Worm (Caenorhabditis elegans) whole organism, mixed stage, embryonic: ENCODE measurements around the gene lact-3.
A peak's percentile ranks its signal among the peaks of the same experiment; 100 is the strongest.

Experiments
- ces-1 ChIP-seq: fragments of 150-350 bp; optimal IDR thresholded peaks from 2 replicates; lab custom pipeline; 2014; ENCODE audit warnings: missing biosample characterization, missing genetic modification reagents, missing genetic modification characterization
- cnd-1 ChIP-seq: fragments of 200-800 bp; sonication (Bioruptor generic); optimal IDR thresholded peaks from 2 replicates; lab custom pipeline; 2018; ENCODE audit warnings: mild to moderate bottlenecking, missing genetic modification characterization, missing compliant biosample characterization
- elt-1 ChIP-seq: sonication (generic microtip); optimal IDR thresholded peaks from 2 replicates; lab custom pipeline; 2017; ENCODE audit warnings: missing genetic modification characterization, mild to moderate bottlenecking, missing compliant biosample characterization, antibody characterized with exemption, moderate library complexity, borderline replicate concordance; ENCODE audit not compliant: insufficient read depth
- elt-3 ChIP-seq: fragments of 150-350 bp; optimal IDR thresholded peaks from 2 replicates; lab custom pipeline; 2014; ENCODE audit warnings: missing biosample characterization, missing genetic modification characterization
- nhr-12 ChIP-seq: fragments of 150-350 bp; optimal IDR thresholded peaks from 2 replicates; lab custom pipeline; 2014; ENCODE audit warnings: missing biosample characterization, missing genetic modification characterization
- nhr-76 ChIP-seq: sonication (generic microtip); optimal IDR thresholded peaks from 2 replicates; lab custom pipeline; 2017; ENCODE audit warnings: missing biosample characterization, missing genetic modification characterization
- pha-4 ChIP-seq: fragments of 150-350 bp; optimal IDR thresholded peaks from 2 replicates; lab custom pipeline; 2018; ENCODE audit warnings: missing biosample characterization, missing genetic modification reagents, missing genetic modification characterization

- no peak for TF ChIP-seq nhr-12 (tag; lab: Kevin White, UChicago)
- TF ChIP-seq pha-4 (tag; lab: Kevin White, UChicago), result no peak
- no peak for TF ChIP-seq nhr-76
- no peak for TF ChIP-seq elt-3 (tag; lab: Kevin White, UChicago)
- TF ChIP-seq elt-1, result no peak
- no peak for TF ChIP-seq cnd-1
- TF ChIP-seq ces-1 (GFP tag; lab: Kevin White, UChicago), result peak; percentile 1
Measured at ce11 chrII:10680130-10680529, 22.6 kb upstream of the lact-3 start.
